Fruit fly (Drosophila melanogaster) whole organism, embryonic: ENCODE measurements around the gene CG14915.

Source experiments
- Ada2b ChIP-seq: fragments of 200-800 bp; sonication (Bioruptor generic); IDR thresholded peaks from 2 replicates; pipeline ENCODE4 v1.3.6; 2022; ENCODE audit warnings: missing biosample characterization, missing genetic modification characterization
- Atf6 ChIP-seq: fragments of 200-800 bp; sonication (Bioruptor generic); IDR thresholded peaks from 2 replicates; pipeline ENCODE4 v1.3.6; 2022; ENCODE audit warnings: missing biosample characterization, missing genetic modification characterization
- B-H2 ChIP-seq: fragments of 200-800 bp; sonication (Bioruptor generic); optimal IDR thresholded peaks from 2 replicates; lab custom pipeline; 2018; ENCODE audit warnings: missing biosample characterization, mild to moderate bottlenecking, missing genetic modification characterization
- CG10147 ChIP-seq: fragments of 200-800 bp; sonication (Bioruptor generic); optimal IDR thresholded peaks from 2 replicates; lab custom pipeline; 2019; ENCODE audit warnings: missing biosample characterization, mild to moderate bottlenecking, missing genetic modification characterization, moderate library complexity
- CG11696 ChIP-seq: fragments of 200-800 bp; sonication (Bioruptor generic); IDR thresholded peaks from 2 replicates; pipeline ENCODE4 v1.3.6; 2022; ENCODE audit warnings: missing biosample characterization, missing genetic modification characterization
- CG12236 ChIP-seq: fragments of 200-800 bp; sonication (Bioruptor generic); optimal IDR thresholded peaks from 2 replicates; lab custom pipeline; 2016; ENCODE audit warnings: missing biosample characterization, missing genetic modification characterization
- CG14014 ChIP-seq: fragments of 200-800 bp; sonication (Bioruptor generic); IDR thresholded peaks from 2 replicates; pipeline ENCODE4 v1.3.6; 2022; ENCODE audit warnings: missing biosample characterization, missing genetic modification characterization
- CG1602 ChIP-seq: fragments of 200-800 bp; sonication (Bioruptor generic); optimal IDR thresholded peaks from 3 replicates; lab custom pipeline; 2016; ENCODE audit warnings: missing biosample characterization, missing genetic modification characterization
- CG1647 ChIP-seq: fragments of 200-800 bp; sonication (Bioruptor generic); optimal IDR thresholded peaks from 3 replicates; lab custom pipeline; 2016; ENCODE audit warnings: missing biosample characterization, missing genetic modification characterization
- CG16813 ChIP-seq: fragments of 200-800 bp; sonication (Bioruptor generic); IDR thresholded peaks from 3 replicates; pipeline ENCODE4 v1.3.6; 2022; ENCODE audit warnings: missing biosample characterization, missing genetic modification characterization; ENCODE audit not compliant: partially characterized antibody
- CG17328 ChIP-seq: fragments of 200-800 bp; sonication (Bioruptor generic); IDR thresholded peaks from 2 replicates; pipeline ENCODE4 v1.3.6; 2022; ENCODE audit warnings: missing biosample characterization, missing genetic modification characterization
- CG17829 ChIP-seq: fragments of 200-800 bp; optimal IDR thresholded peaks from 2 replicates; lab custom pipeline; 2019; ENCODE audit warnings: missing biosample characterization, mild to moderate bottlenecking, missing genetic modification characterization, moderate library complexity
- CG18011 ChIP-seq: fragments of 200-800 bp; sonication (Bioruptor generic); optimal IDR thresholded peaks from 2 replicates; lab custom pipeline; 2017; ENCODE audit warnings: missing biosample characterization, missing genetic modification characterization, mild to moderate bottlenecking, moderate library complexity, missing genotype
- CG18619 ChIP-seq: fragments of 200-800 bp; sonication (Bioruptor generic); optimal IDR thresholded peaks from 3 replicates; lab custom pipeline; 2017; ENCODE audit warnings: missing biosample characterization, mild to moderate bottlenecking, missing genetic modification characterization
- CG2116 ChIP-seq: fragments of 200-800 bp; sonication (Bioruptor generic); optimal IDR thresholded peaks from 3 replicates; lab custom pipeline; 2018; ENCODE audit warnings: missing biosample characterization, mild to moderate bottlenecking, missing genetic modification characterization
- CG4328 ChIP-seq: fragments of 200-800 bp; sonication (Bioruptor generic); optimal IDR thresholded peaks from 3 replicates; lab custom pipeline; 2017; ENCODE audit warnings: missing biosample characterization, missing genetic modification reagents, missing genetic modification characterization
- CG4424 ChIP-seq: fragments of 200-800 bp; sonication (Bioruptor generic); optimal IDR thresholded peaks from 3 replicates; lab custom pipeline; 2016; ENCODE audit warnings: missing biosample characterization, missing genetic modification characterization
- CG6765 ChIP-seq: fragments of 200-800 bp; sonication (Bioruptor generic); optimal IDR thresholded peaks from 3 replicates; lab custom pipeline; 2017; ENCODE audit warnings: missing biosample characterization, mild to moderate bottlenecking, missing genetic modification characterization
- CG6813 ChIP-seq: fragments of 200-800 bp; sonication (Bioruptor generic); optimal IDR thresholded peaks from 2 replicates; lab custom pipeline; 2017; ENCODE audit warnings: missing biosample characterization, missing genetic modification characterization, mild to moderate bottlenecking, moderate library complexity, missing genetic modification reagents
- CG8281 ChIP-seq: fragments of 200-800 bp; sonication (Bioruptor generic); optimal IDR thresholded peaks from 2 replicates; lab custom pipeline; 2018; ENCODE audit warnings: missing biosample characterization, mild to moderate bottlenecking, missing genetic modification characterization, moderate library complexity
- E2f1 ChIP-seq: fragments of 200-800 bp; sonication (Bioruptor generic); IDR thresholded peaks from 2 replicates; pipeline ENCODE4 v1.3.6; 2022; ENCODE audit warnings: missing biosample characterization, missing genetic modification characterization
- Fer3 ChIP-seq: fragments of 200-800 bp; sonication (Bioruptor generic); optimal IDR thresholded peaks from 2 replicates; lab custom pipeline; 2018; ENCODE audit warnings: missing biosample characterization, mild to moderate bottlenecking, missing genetic modification characterization, moderate library complexity
- Jarid2 ChIP-seq: fragments of 200-800 bp; sonication (Bioruptor generic); optimal IDR thresholded peaks from 3 replicates; lab custom pipeline; 2017; ENCODE audit warnings: mild to moderate bottlenecking, missing biosample characterization, missing genetic modification reagents, missing genetic modification characterization
- PHDP ChIP-seq: fragments of 200-800 bp; sonication (Bioruptor generic); optimal IDR thresholded peaks from 3 replicates; lab custom pipeline; 2018; ENCODE audit warnings: missing biosample characterization, mild to moderate bottlenecking, missing genetic modification characterization, moderate library complexity
- Pdp1 ChIP-seq, 2 experiments: fragments of 200-800 bp; sonication (Bioruptor generic); optimal IDR thresholded peaks; 3 replicates each; lab custom pipeline; 2016; ENCODE audit warnings: missing biosample characterization in 2 of 2, missing genetic modification characterization in 2 of 2, mild to moderate bottlenecking in 1 of 2, moderate library complexity in 1 of 2
- Six4 ChIP-seq: fragments of 200-800 bp; sonication (Bioruptor generic); optimal IDR thresholded peaks from 2 replicates; lab custom pipeline; 2016; ENCODE audit warnings: missing biosample characterization, missing genetic modification characterization
- Vsx1 ChIP-seq: fragments of 200-800 bp; sonication (Bioruptor generic); optimal IDR thresholded peaks from 2 replicates; lab custom pipeline; 2017; ENCODE audit warnings: missing biosample characterization, mild to moderate bottlenecking, missing genetic modification characterization, missing genetic modification reagents
- ara ChIP-seq: fragments of 200-800 bp; sonication (Bioruptor generic); IDR thresholded peaks from 2 replicates; pipeline ENCODE4 v1.3.6; 2022; ENCODE audit warnings: missing biosample characterization, missing genetic modification characterization
- bsh ChIP-seq, 2 experiments: fragments of 200-800 bp; sonication (Bioruptor generic); optimal IDR thresholded peaks; 2 replicates each; lab custom pipeline; 2017 to 2018; ENCODE audit warnings: mild to moderate bottlenecking in 2 of 2, missing biosample characterization in 2 of 2, missing genetic modification characterization in 2 of 2, moderate library complexity in 1 of 2
- chinmo ChIP-seq: fragments of 200-800 bp; sonication (Bioruptor generic); IDR thresholded peaks from 4 replicates; pipeline ENCODE4 v1.3.6; 2022; ENCODE audit warnings: missing biosample characterization, missing genetic modification characterization; ENCODE audit not compliant: partially characterized antibody
- cwo ChIP-seq: fragments of 200-800 bp; sonication (Bioruptor generic); optimal IDR thresholded peaks from 3 replicates; lab custom pipeline; 2017; ENCODE audit warnings: missing biosample characterization, missing genetic modification characterization, mild to moderate bottlenecking, moderate library complexity, missing genetic modification reagents
- dm ChIP-seq: fragments of 200-800 bp; sonication (Bioruptor generic); optimal IDR thresholded peaks from 3 replicates; lab custom pipeline; 2016; ENCODE audit warnings: missing biosample characterization, missing genetic modification characterization
- dmrt11E ChIP-seq: fragments of 200-800 bp; sonication (Bioruptor generic); optimal IDR thresholded peaks from 3 replicates; lab custom pipeline; 2018; ENCODE audit warnings: missing biosample characterization, mild to moderate bottlenecking, missing genetic modification characterization, moderate library complexity
- fd3F ChIP-seq: fragments of 200-800 bp; sonication (Bioruptor generic); optimal IDR thresholded peaks from 2 replicates; lab custom pipeline; 2018; ENCODE audit warnings: missing biosample characterization, mild to moderate bottlenecking, missing genetic modification characterization, moderate library complexity
- grn ChIP-seq: fragments of 200-800 bp; sonication (Bioruptor generic); optimal IDR thresholded peaks from 3 replicates; lab custom pipeline; 2017; ENCODE audit warnings: missing biosample characterization, missing genetic modification characterization
- gsb ChIP-seq: fragments of 200-800 bp; sonication (Bioruptor generic); IDR thresholded peaks from 2 replicates; pipeline ENCODE4 v1.3.6; 2022; ENCODE audit warnings: missing biosample characterization, missing genetic modification characterization
- lmd ChIP-seq: fragments of 200-800 bp; sonication (Bioruptor generic); IDR thresholded peaks from 2 replicates; pipeline ENCODE4 v1.3.6; 2022; ENCODE audit warnings: missing biosample characterization, missing genetic modification characterization
- lola ChIP-seq, 3 experiments: fragments of >200 bp in 2 of 3; fragments of 200-800 bp in 1 of 3; sonication (Bioruptor generic) in 1 of 3; optimal IDR thresholded peaks; 2 replicates each; lab custom pipeline; 2017 to 2019; ENCODE audit warnings: missing biosample characterization in 3 of 3, missing genetic modification characterization in 3 of 3, mild to moderate bottlenecking in 1 of 3, moderate library complexity in 1 of 3
- nmo ChIP-seq: fragments of 200-800 bp; sonication (Bioruptor generic); optimal IDR thresholded peaks from 2 replicates; lab custom pipeline; 2018; ENCODE audit warnings: missing biosample characterization, mild to moderate bottlenecking, missing genetic modification characterization, moderate library complexity
- onecut ChIP-seq: fragments of 200-800 bp; sonication (Bioruptor generic); IDR thresholded peaks from 2 replicates; pipeline ENCODE4 v1.3.6; 2022; ENCODE audit warnings: missing biosample characterization, missing genetic modification characterization
- org-1 ChIP-seq: fragments of 200-800 bp; sonication (Bioruptor generic); optimal IDR thresholded peaks from 2 replicates; lab custom pipeline; 2017; ENCODE audit warnings: missing biosample characterization, missing genetic modification characterization
- prd ChIP-seq, 3 experiments: fragments of >200 bp in 2 of 3; fragments of 200-800 bp in 1 of 3; sonication (Bioruptor generic) in 1 of 3; optimal IDR thresholded peaks in 2 of 3; IDR thresholded peaks in 1 of 3; 2 replicates in 2 of 3; 3 replicates in 1 of 3; pipeline versions ENCODE4 v1.3.6 to Lab custom; 2017 to 2022; ENCODE audit warnings: missing biosample characterization in 1 of 3, missing genetic modification characterization in 1 of 3
- sisA ChIP-seq: fragments of 200-800 bp; sonication (Bioruptor generic); IDR thresholded peaks from 2 replicates; pipeline ENCODE4 v1.3.6; 2022; ENCODE audit warnings: missing biosample characterization, missing genetic modification characterization
- so ChIP-seq: fragments of 200-800 bp; sonication (Bioruptor generic); IDR thresholded peaks from 3 replicates; pipeline ENCODE4 v1.3.6; 2022; ENCODE audit warnings: missing biosample characterization, missing genetic modification characterization
- tgo ChIP-seq: fragments of 200-800 bp; sonication (Bioruptor generic); IDR thresholded peaks from 3 replicates; pipeline ENCODE4 v1.3.6; 2022; ENCODE audit warnings: missing biosample characterization, missing genetic modification characterization
- tio ChIP-seq: fragments of 200-800 bp; sonication (Bioruptor generic); optimal IDR thresholded peaks from 2 replicates; lab custom pipeline; 2017; ENCODE audit warnings: missing biosample characterization, missing genetic modification characterization, inconsistent platforms
- trem ChIP-seq: fragments of 200-800 bp; optimal IDR thresholded peaks from 3 replicates; lab custom pipeline; 2019; ENCODE audit warnings: missing biosample characterization, mild to moderate bottlenecking, missing genetic modification characterization, moderate library complexity
- vfl ChIP-seq: fragments of 200-800 bp; sonication (Bioruptor generic); optimal IDR thresholded peaks from 2 replicates; lab custom pipeline; 2016; ENCODE audit warnings: missing biosample characterization, missing genetic modification characterization

CG14915 gene

DNA sequence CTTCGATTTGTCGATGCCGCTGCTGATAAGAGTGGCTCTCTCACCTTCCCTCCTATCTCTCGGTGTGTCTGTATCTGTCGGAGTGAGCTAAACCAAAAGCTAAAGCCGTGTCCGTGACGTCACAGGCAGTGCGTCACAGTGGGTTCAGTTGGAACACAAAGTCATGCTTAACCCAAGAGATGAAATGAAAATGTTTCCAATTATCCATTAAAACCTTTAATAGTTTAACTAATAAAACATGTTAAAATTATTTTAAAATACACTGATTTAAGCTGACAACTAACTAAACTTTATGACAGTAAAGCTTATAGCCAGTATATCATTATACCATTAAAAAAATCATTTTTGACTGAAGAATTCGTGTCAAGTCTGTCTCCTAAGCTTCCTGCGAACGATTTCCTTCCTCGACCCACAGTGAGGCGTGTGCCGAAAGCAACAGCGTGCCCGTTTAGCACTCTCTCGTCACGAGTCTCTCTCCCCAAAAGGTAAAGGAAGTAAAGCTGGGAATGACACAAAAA lies 42.2 kb downstream of the CG14915 start, which contains the start of gene Idua (continued):
- TF ChIP-seq vfl (GFP tag; lab: Kevin White, UChicago) (peak; percentile 32), CG4424 (GFP tag; lab: Kevin White, UChicago) (peak; percentile 68), CG11696 (GFP tag; lab: Robert Waterston, UW) (0 out of 2 replicates have a peak, but pooled peaks have one; percentile 33), cwo (GFP tag; lab: Kevin White, UChicago) (peak; percentile 82), bsh (GFP tag; optimal IDR thresholded peaks at IDR 0.05; lab: Kevin White, UChicago) (peak; percentile 57 to 64), CG1602 (GFP tag; lab: Kevin White, UChicago) (peak; percentile 21), CG16813 (GFP tag; lab: Robert Waterston, UW) (no peak), CG1647 (no peak), CG18619 (peak; percentile 66), Jarid2 (GFP tag; lab: Kevin White, UChicago) (no peak), grn (GFP tag; lab: Kevin White, UChicago) (peak; percentile 38), CG17829 (peak; percentile 58), prd (optimal IDR thresholded peaks at IDR 0.05; lab: Kevin White, UChicago) (no peak), prd (GFP tag; IDR thresholded peaks at IDR 0.05; lab: Robert Waterston, UW) (peak; percentile 58), CG14014 (GFP tag; lab: Robert Waterston, UW) (peak; percentile 77), lola (GFP tag; optimal IDR thresholded peaks at IDR 0.05; lab: Kevin White, UChicago) (peak in 1 of 3 experiments; percentile 36), CG8281 (tag; lab: Kevin White, UChicago) (peak; percentile 31), Six4 (GFP tag; lab: Kevin White, UChicago) (peak; percentile 57), org-1 (GFP tag; lab: Kevin White, UChicago) (peak; percentile 73), dmrt11E (tag; lab: Kevin White, UChicago) (peak; percentile 33), Fer3 (tag; lab: Kevin White, UChicago) (peak; percentile 53), fd3F (GFP tag; lab: Kevin White, UChicago) (peak; percentile 53), B-H2 (GFP tag; lab: Kevin White, UChicago) (peak; percentile 57), Pdp1 (GFP tag; optimal IDR thresholded peaks at IDR 0.05; lab: Kevin White, UChicago) (peak; percentile 15 to 19), ara (0 out of 2 replicates have a peak, but pooled peaks have one; percentile 3), CG6813 (GFP tag; lab: Kevin White, UChicago) (peak; percentile 74), trem (tag; lab: Kevin White, UChicago) (peak; percentile 36), CG4328 (GFP tag; lab: Kevin White, UChicago) (peak; percentile 41), CG2116 (GFP tag; lab: Kevin White, UChicago) (peak; percentile 22), nmo (peak; percentile 77), CG6765 (peak; percentile 72), sisA (GFP tag; lab: Robert Waterston, UW) (peak; percentile 41; the same call in 1 of the 2 replicates), CG17328 (GFP tag; lab: Robert Waterston, UW) (no peak), tgo (GFP tag; lab: Robert Waterston, UW) (peak; percentile 57), tio (GFP tag; lab: Kevin White, UChicago) (peak; percentile 55), Atf6 (GFP tag; lab: Robert Waterston, UW) (peak; percentile 75), gsb (peak; percentile 40; the same call in 1 of the 2 replicates), PHDP (tag; lab: Kevin White, UChicago) (peak; percentile 76), so (GFP tag; lab: Robert Waterston, UW) (peak; percentile 61; the same call in 1 of the 3 replicates), Vsx1 (GFP tag; lab: Kevin White, UChicago) (no peak), chinmo (GFP tag; lab: Robert Waterston, UW) (0 out of 4 replicates have a peak, but pooled peaks have one; percentile 48), lmd (GFP tag; lab: Robert Waterston, UW) (peak; percentile 49), E2f1 (peak; percentile 39; the same call in 1 of the 2 replicates), onecut (GFP tag; lab: Robert Waterston, UW) (peak; percentile 59), Ada2b (GFP tag; lab: Robert Waterston, UW) (peak; percentile 53; the same call in 1 of the 2 replicates), CG12236 (GFP tag; lab: Kevin White, UChicago) (no peak), dm (GFP tag; lab: Kevin White, UChicago) (no peak), CG10147 (GFP tag; lab: Kevin White, UChicago) (no peak), CG18011 (GFP tag; lab: Kevin White, UChicago) (peak; percentile 41)
